Worm (Caenorhabditis elegans) whole organism, L3 larva: ENCODE results near the gene nck-1.
A peak's percentile ranks its signal among the peaks of the same experiment; 100 is the strongest.

Experiments used
- R02D3.7 ChIP-seq: fragments of 150-350 bp; optimal IDR thresholded peaks from 2 replicates; lab custom pipeline; 2014; ENCODE audit warnings: missing biosample characterization, missing genetic modification characterization
- ZK546.5 ChIP-seq: sonication (generic microtip); optimal IDR thresholded peaks from 2 replicates; lab custom pipeline; 2017; ENCODE audit warnings: missing biosample characterization, missing genetic modification characterization
- aly-2 ChIP-seq: fragments of 150-350 bp; optimal IDR thresholded peaks from 2 replicates; lab custom pipeline; 2014; ENCODE audit warnings: missing biosample characterization, missing genetic modification characterization
- ama-1 ChIP-seq: fragments of 150-350 bp; optimal IDR thresholded peaks from 2 replicates; lab custom pipeline; 2018
- ceh-16 ChIP-seq: sonication (generic microtip); optimal IDR thresholded peaks from 2 replicates; lab custom pipeline; 2017; ENCODE audit warnings: missing biosample characterization, missing genetic modification characterization
- ceh-28 ChIP-seq: fragments of 150-350 bp; optimal IDR thresholded peaks from 2 replicates; lab custom pipeline; 2014; ENCODE audit warnings: missing biosample characterization, missing genetic modification reagents, missing genetic modification characterization
- ceh-82 ChIP-seq: fragments of 150-350 bp; optimal IDR thresholded peaks from 2 replicates; lab custom pipeline; 2014; ENCODE audit warnings: missing biosample characterization, missing genetic modification characterization
- ceh-9 ChIP-seq: sonication (generic microtip); optimal IDR thresholded peaks from 2 replicates; lab custom pipeline; 2018; ENCODE audit warnings: missing biosample characterization, missing genetic modification characterization
- daf-12 ChIP-seq: fragments of 150-350 bp; optimal IDR thresholded peaks from 2 replicates; lab custom pipeline; 2014; ENCODE audit warnings: missing biosample characterization, missing genetic modification reagents, missing genetic modification characterization
- egl-27 ChIP-seq: sonication (generic microtip); optimal IDR thresholded peaks from 4 replicates; lab custom pipeline; 2017; ENCODE audit warnings: missing biosample characterization, missing genetic modification reagents, missing genetic modification characterization
- egl-5 ChIP-seq: fragments of 150-350 bp; optimal IDR thresholded peaks from 2 replicates; lab custom pipeline; 2017; ENCODE audit warnings: missing biosample characterization, missing genetic modification reagents, missing genetic modification characterization, inconsistent platforms
- elt-1 ChIP-seq: fragments of 150-350 bp; optimal IDR thresholded peaks from 2 replicates; lab custom pipeline; 2014; ENCODE audit warnings: missing biosample characterization, missing genetic modification characterization
- elt-2 ChIP-seq: sonication (generic microtip); optimal IDR thresholded peaks from 2 replicates; lab custom pipeline; 2016; ENCODE audit warnings: missing genetic modification reagents, mild to moderate bottlenecking, missing genetic modification characterization, missing compliant biosample characterization
- elt-3 ChIP-seq, 3 experiments: fragments of 150-350 bp in 1 of 3; sonication (generic microtip) in 2 of 3; optimal IDR thresholded peaks; 2 replicates in 2 of 3; 4 replicates in 1 of 3; lab custom pipeline; 2014 to 2017; ENCODE audit warnings: missing biosample characterization in 3 of 3, missing genetic modification characterization in 3 of 3
- eor-1 ChIP-seq, 2 experiments: fragments of 150-350 bp; optimal IDR thresholded peaks; 2 replicates each; lab custom pipeline; 2014 to 2018; ENCODE audit warnings: missing biosample characterization in 2 of 2, missing genetic modification characterization in 2 of 2
- fkh-10 ChIP-seq: sonication (generic microtip); optimal IDR thresholded peaks from 2 replicates; lab custom pipeline; 2017; ENCODE audit warnings: missing biosample characterization, missing genetic modification reagents, missing genetic modification characterization
- fkh-2 ChIP-seq: fragments of 150-350 bp; optimal IDR thresholded peaks from 2 replicates; lab custom pipeline; 2014; ENCODE audit warnings: missing biosample characterization, missing genetic modification reagents, missing genetic modification characterization
- fos-1 ChIP-seq: fragments of 150-350 bp; optimal IDR thresholded peaks from 2 replicates; lab custom pipeline; 2014; ENCODE audit warnings: missing biosample characterization, missing genetic modification characterization
- hmg-11 ChIP-seq: sonication (generic microtip); optimal IDR thresholded peaks from 2 replicates; lab custom pipeline; 2016; ENCODE audit warnings: missing genetic modification characterization, missing compliant biosample characterization
- jun-1 ChIP-seq: fragments of 150-350 bp; optimal IDR thresholded peaks from 2 replicates; lab custom pipeline; 2014; ENCODE audit warnings: missing biosample characterization, missing genetic modification reagents, missing genetic modification characterization
- lin-15B ChIP-seq: fragments of 150-350 bp; optimal IDR thresholded peaks from 2 replicates; lab custom pipeline; 2014; ENCODE audit warnings: missing biosample characterization, missing genetic modification characterization
- lin-39 ChIP-seq: fragments of 150-350 bp; optimal IDR thresholded peaks from 2 replicates; lab custom pipeline; 2018; ENCODE audit warnings: missing biosample characterization, missing genetic modification reagents, missing genetic modification characterization
- lsy-12 ChIP-seq: sonication (generic microtip); optimal IDR thresholded peaks from 2 replicates; lab custom pipeline; 2016; ENCODE audit warnings: mild to moderate bottlenecking, missing genetic modification characterization, missing compliant biosample characterization
- mdl-1 ChIP-seq: fragments of 150-350 bp; optimal IDR thresholded peaks from 2 replicates; lab custom pipeline; 2014; ENCODE audit warnings: missing biosample characterization, missing genetic modification characterization
- nfya-1 ChIP-seq: sonication (generic microtip); optimal IDR thresholded peaks from 2 replicates; lab custom pipeline; 2017; ENCODE audit warnings: missing genetic modification characterization, mild to moderate bottlenecking, missing compliant biosample characterization, antibody characterized with exemption, moderate library complexity; ENCODE audit not compliant: insufficient read depth
- nhr-11 ChIP-seq: fragments of 150-350 bp; optimal IDR thresholded peaks from 2 replicates; lab custom pipeline; 2014; ENCODE audit warnings: missing biosample characterization, missing genetic modification characterization
- nhr-12 ChIP-seq: fragments of 150-350 bp; optimal IDR thresholded peaks from 2 replicates; lab custom pipeline; 2014; ENCODE audit warnings: missing biosample characterization, missing genetic modification characterization
- nhr-23 ChIP-seq: fragments of 150-350 bp; optimal IDR thresholded peaks from 2 replicates; lab custom pipeline; 2014; ENCODE audit warnings: missing biosample characterization, missing genetic modification reagents, missing genetic modification characterization
- nhr-25 ChIP-seq: sonication (generic microtip); optimal IDR thresholded peaks from 2 replicates; lab custom pipeline; 2017; ENCODE audit warnings: missing biosample characterization, missing genetic modification characterization
- nhr-28 ChIP-seq: fragments of 150-350 bp; optimal IDR thresholded peaks from 2 replicates; lab custom pipeline; 2014; ENCODE audit warnings: missing biosample characterization, missing genetic modification characterization
- nhr-43 ChIP-seq: sonication (generic microtip); optimal IDR thresholded peaks from 2 replicates; lab custom pipeline; 2016; ENCODE audit warnings: mild to moderate bottlenecking, missing genetic modification characterization, missing compliant biosample characterization; ENCODE audit not compliant: poor library complexity, severe bottlenecking
- nhr-67 ChIP-seq: fragments of 150-350 bp; optimal IDR thresholded peaks from 2 replicates; lab custom pipeline; 2014; ENCODE audit warnings: missing biosample characterization, missing genetic modification characterization
- nhr-76 ChIP-seq: fragments of 150-350 bp; sonication (generic microtip); optimal IDR thresholded peaks from 5 replicates; lab custom pipeline; 2014; ENCODE audit warnings: missing biosample characterization, missing genetic modification characterization
- pha-4 ChIP-seq: fragments of 150-350 bp; optimal IDR thresholded peaks from 2 replicates; lab custom pipeline; 2014; ENCODE audit warnings: missing biosample characterization, missing genetic modification reagents, missing genetic modification characterization
- pqm-1 ChIP-seq: fragments of 150-350 bp; optimal IDR thresholded peaks from 2 replicates; lab custom pipeline; 2017; ENCODE audit warnings: missing biosample characterization, missing genetic modification characterization, inconsistent platforms
- sea-2 ChIP-seq: fragments of 150-350 bp; sonication (generic microtip); optimal IDR thresholded peaks from 4 replicates; lab custom pipeline; 2014; ENCODE audit warnings: missing biosample characterization, missing genetic modification reagents, missing genetic modification characterization
- snpc-4 ChIP-seq: fragments of 150-350 bp; optimal IDR thresholded peaks from 2 replicates; lab custom pipeline; 2014; ENCODE audit warnings: missing biosample characterization, missing genetic modification characterization
- tbx-2 ChIP-seq: sonication (generic microtip); optimal IDR thresholded peaks from 2 replicates; lab custom pipeline; 2016; ENCODE audit warnings: mild to moderate bottlenecking, missing genetic modification characterization, missing compliant biosample characterization
- unc-39 ChIP-seq: sonication (generic microtip); optimal IDR thresholded peaks from 4 replicates; lab custom pipeline; 2017; ENCODE audit warnings: missing biosample characterization, missing genetic modification characterization
- unc-62 ChIP-seq: fragments of 150-350 bp; sonication (generic microtip); optimal IDR thresholded peaks from 4 replicates; lab custom pipeline; 2014; ENCODE audit warnings: missing biosample characterization, missing genetic modification reagents, missing genetic modification characterization
- zag-1 ChIP-seq: fragments of 150-350 bp; optimal IDR thresholded peaks from 2 replicates; lab custom pipeline; 2014; ENCODE audit warnings: missing biosample characterization, missing genetic modification characterization
- ztf-11 ChIP-seq: fragments of 150-350 bp; optimal IDR thresholded peaks from 2 replicates; lab custom pipeline; 2014; ENCODE audit warnings: missing biosample characterization, missing genetic modification characterization
- ztf-4 ChIP-seq: fragments of 150-350 bp; optimal IDR thresholded peaks from 2 replicates; lab custom pipeline; 2014; ENCODE audit warnings: missing biosample characterization, missing genetic modification characterization

The nck-1 gene

ce11 chrX:4138413-4139193 is 14.6 kb downstream of the nck-1 start:
- no peak for TF ChIP-seq ztf-4 (tag; lab: Kevin White, UChicago)
- TF ChIP-seq snpc-4 (tag; lab: Kevin White, UChicago) = peak; percentile 0
- TF ChIP-seq R02D3.7 (tag; lab: Kevin White, UChicago) = no peak
- TF ChIP-seq nhr-43 (tag; lab: Kevin White, UChicago) = peak; percentile 68
- no peak for TF ChIP-seq ZK546.5 (tag; lab: Kevin White, UChicago)
- TF ChIP-seq nhr-25 (tag; lab: Kevin White, UChicago) = peak; percentile 46
- peak; percentile 54 for TF ChIP-seq ama-1 (lab: Kevin White, UChicago)
- TF ChIP-seq nhr-23 (tag; lab: Kevin White, UChicago) = peak; percentile 50

ce11 chrX:4137452-4138164 is 15.6 kb downstream of the nck-1 start:
- TF ChIP-seq lin-39 (tag; lab: Kevin White, UChicago) = peak; percentile 66
- peak; percentile 57 for TF ChIP-seq ceh-28 (tag; lab: Kevin White, UChicago)
- peak; percentile 30 for TF ChIP-seq jun-1
- TF ChIP-seq nhr-28 (tag; lab: Kevin White, UChicago) = no peak
- TF ChIP-seq mdl-1 (tag; lab: Kevin White, UChicago) = peak; percentile 29
- peak; percentile 41 for TF ChIP-seq nhr-23 (tag; lab: Kevin White, UChicago)
- no peak for TF ChIP-seq fkh-10 (GFP tag; lab: Kevin White, UChicago)
- no peak for TF ChIP-seq daf-12 (tag; lab: Kevin White, UChicago)
- TF ChIP-seq elt-2 = peak; percentile 23
- no peak for TF ChIP-seq tbx-2 (tag; lab: Kevin White, UChicago)
- TF ChIP-seq ama-1 (lab: Kevin White, UChicago) = peak; percentile 30
- no peak for TF ChIP-seq zag-1
- no peak for TF ChIP-seq elt-1
- no peak for TF ChIP-seq lin-15B (tag; lab: Kevin White, UChicago)
- no peak for TF ChIP-seq lsy-12
- no peak for TF ChIP-seq ceh-82 (tag; lab: Kevin White, UChicago)
- TF ChIP-seq nfya-1 (tag; lab: Kevin White, UChicago) = peak; percentile 51
- no peak for TF ChIP-seq nhr-12 (tag; lab: Kevin White, UChicago)
- TF ChIP-seq hmg-11 (tag; lab: Kevin White, UChicago) = peak; percentile 19
- TF ChIP-seq unc-39 (tag; lab: Kevin White, UChicago) = no peak
- TF ChIP-seq unc-62 (GFP tag; lab: Kevin White, UChicago) = peak; percentile 33
- no peak for TF ChIP-seq nhr-76
- no peak for TF ChIP-seq fkh-2 (tag; lab: Kevin White, UChicago)
- no peak for TF ChIP-seq snpc-4 (tag; lab: Kevin White, UChicago)
- peak in 2 of 3 experiments; percentile 32 to 68 for TF ChIP-seq elt-3 (tag; optimal IDR thresholded peaks at IDR 0.05; lab: Kevin White, UChicago)
- TF ChIP-seq egl-5 = peak; percentile 4
- no peak for TF ChIP-seq nhr-25 (tag; lab: Kevin White, UChicago)
- no peak for TF ChIP-seq fos-1 (tag; lab: Kevin White, UChicago)
- TF ChIP-seq pqm-1 (tag; lab: Kevin White, UChicago) = no peak
- no peak for TF ChIP-seq ceh-9 (tag; lab: Kevin White, UChicago)
- TF ChIP-seq R02D3.7 (tag; lab: Kevin White, UChicago) = peak; percentile 9
- TF ChIP-seq pha-4 (tag; lab: Kevin White, UChicago) = no peak
- no peak for TF ChIP-seq ZK546.5 (tag; lab: Kevin White, UChicago)
- TF ChIP-seq ztf-4 (tag; lab: Kevin White, UChicago) = no peak
- TF ChIP-seq sea-2 (GFP tag; lab: Kevin White, UChicago) = no peak
- no peak for TF ChIP-seq egl-27 (tag; lab: Kevin White, UChicago)
- TF ChIP-seq nhr-43 (tag; lab: Kevin White, UChicago) = peak; percentile 65
- no peak for TF ChIP-seq nhr-11 (tag; lab: Kevin White, UChicago)
- TF ChIP-seq ceh-16 (tag; lab: Kevin White, UChicago) = no peak
- TF ChIP-seq aly-2 (tag; lab: Kevin White, UChicago) = no peak
- no peak for TF ChIP-seq eor-1 (tag; optimal IDR thresholded peaks at IDR 0.05; lab: Kevin White, UChicago)
- TF ChIP-seq nhr-67 = no peak
- no peak for TF ChIP-seq ztf-11 (tag; lab: Kevin White, UChicago)
- TF ChIP-seq, all 47 proteins: peak for 14
